Worm (Caenorhabditis elegans): Measurements from ENCODE around the gene glb-13.

The glb-13 gene

DNA sequence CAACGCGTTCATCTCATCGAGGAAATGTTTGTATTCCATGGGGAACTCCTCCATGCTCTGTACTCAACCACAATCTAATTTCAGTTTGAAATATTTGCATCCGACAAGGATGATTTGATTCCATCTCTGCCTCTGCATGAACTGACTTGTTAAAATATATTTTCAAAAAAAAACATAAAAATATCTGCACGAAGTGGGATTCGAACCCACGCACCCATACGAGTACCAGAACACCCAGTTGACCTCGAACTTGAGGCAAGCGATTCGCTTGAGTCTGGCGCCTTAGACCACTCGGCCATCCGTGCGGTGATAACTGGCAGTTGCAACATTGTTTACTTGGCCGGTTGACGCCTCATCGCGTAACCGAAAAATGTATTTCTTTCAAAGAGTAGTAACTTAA is 30.4 kb downstream of the glb-13 start (continued):
- TF ChIP-seq hsf-1 (GFP tag; IDR thresholded peaks at IDR 0.05) = peak; percentile 39; the same call in 1 of the 2 replicates
- no peak for TF ChIP-seq F22D6.2 (tag; optimal IDR thresholded peaks at IDR 0.05)
- peak; percentile 54 for TF ChIP-seq athp-1 (tag; optimal IDR thresholded peaks at IDR 0.05)
- no peak for TF ChIP-seq Y53G8AR.9 (GFP tag; conservative IDR thresholded peaks at IDR 0.05)
- TF ChIP-seq mes-4 (tag; optimal IDR thresholded peaks at IDR 0.05) = no peak
- TF ChIP-seq egrh-3 (GFP tag; IDR thresholded peaks at IDR 0.05) = peak; percentile 48; the same call in 1 of the 2 replicates
- TF ChIP-seq bed-1 (GFP tag; IDR thresholded peaks at IDR 0.05) = no peak
- peak; percentile 18 for TF ChIP-seq B0035.1 (tag; optimal IDR thresholded peaks at IDR 0.05)
- no peak for TF ChIP-seq F33H1.4 (GFP tag; IDR thresholded peaks at IDR 0.05)
- peak; percentile 1 for TF ChIP-seq ceh-27 (GFP tag; optimal IDR thresholded peaks at IDR 0.05)
- no peak for TF ChIP-seq lsl-1 (GFP tag; optimal IDR thresholded peaks at IDR 0.05)
- no peak for TF ChIP-seq tbx-9 (tag; optimal IDR thresholded peaks at IDR 0.05; ENCODE audit: borderline replicate concordance)
- TF ChIP-seq zfh-2 (GFP tag; conservative IDR thresholded peaks at IDR 0.05) = no peak
- TF ChIP-seq hmg-20 (GFP tag; IDR thresholded peaks at IDR 0.05) = no peak
- no peak for TF ChIP-seq ztf-3 (GFP tag; optimal IDR thresholded peaks at IDR 0.05)
- peak; percentile 94 for TF ChIP-seq ztf-25 (GFP tag; IDR thresholded peaks at IDR 0.05)
- TF ChIP-seq dpff-1 (tag; optimal IDR thresholded peaks at IDR 0.05) = no peak
- TF ChIP-seq let-526 (GFP tag; IDR thresholded peaks at IDR 0.05) = peak; percentile 51; the same call in 1 of the 2 replicates
- no peak for TF ChIP-seq lin-54 (GFP tag; optimal IDR thresholded peaks at IDR 0.05)
- peak; percentile 40 for TF ChIP-seq mxl-1 (tag; optimal IDR thresholded peaks at IDR 0.05)
- TF ChIP-seq C17E4.6 (GFP tag; IDR thresholded peaks at IDR 0.05) = no peak
- TF ChIP-seq aptf-3 (GFP tag; IDR thresholded peaks at IDR 0.05) = no peak
- TF ChIP-seq K12H6.12 (tag; optimal IDR thresholded peaks at IDR 0.05) = no peak
- peak; percentile 14 for TF ChIP-seq akir-1 (GFP tag; optimal IDR thresholded peaks at IDR 0.05)
- no peak for TF ChIP-seq hlh-12 (tag; optimal IDR thresholded peaks at IDR 0.05)
- peak; percentile 83 for TF ChIP-seq lin-26 (GFP tag; IDR thresholded peaks at IDR 0.05)
- TF ChIP-seq egl-44 (GFP tag; IDR thresholded peaks at IDR 0.05) = 0 out of 2 replicates have a peak, but pooled peaks have one; percentile 36
- TF ChIP-seq pbrm-1 (GFP tag; IDR thresholded peaks at IDR 0.05) = peak; percentile 88
- no peak for TF ChIP-seq F57C9.4 (tag; optimal IDR thresholded peaks at IDR 0.05)
- TF ChIP-seq gei-17 (GFP tag; optimal IDR thresholded peaks at IDR 0.05) = no peak
- TF ChIP-seq lsy-27 (tag; optimal IDR thresholded peaks at IDR 0.05; ENCODE audit: borderline replicate concordance, insufficient read depth) = no peak
- no peak for TF ChIP-seq aptf-2 (GFP tag; conservative IDR thresholded peaks at IDR 0.05)
- TF ChIP-seq somi-1 (GFP tag; optimal IDR thresholded peaks at IDR 0.05) = no peak
- TF ChIP-seq ztf-28 (GFP tag; IDR thresholded peaks at IDR 0.05) = no peak
- peak; percentile 52 for TF ChIP-seq ztf-26 (tag; optimal IDR thresholded peaks at IDR 0.05)
- peak; percentile 94 for TF ChIP-seq tbp1 (GFP tag; optimal IDR thresholded peaks at IDR 0.05)
- no peak for TF ChIP-seq nhr-120 (GFP tag; IDR thresholded peaks at IDR 0.05)
- no peak for TF ChIP-seq ceh-91 (GFP tag; IDR thresholded peaks at IDR 0.05)
- no peak for TF ChIP-seq F37B4.10 (GFP tag; IDR thresholded peaks at IDR 0.05)
- no peak for TF ChIP-seq ama-1 (optimal IDR thresholded peaks at IDR 0.05)
- TF ChIP-seq ama-1 (GFP tag; optimal IDR thresholded peaks at IDR 0.05) = peak in 1 of 2 experiments; percentile 42
- TF ChIP-seq nfya-1 (tag; optimal IDR thresholded peaks at IDR 0.05; ENCODE audit: borderline replicate concordance, insufficient read depth) = no peak
- TF ChIP-seq ztf-18 (tag; optimal IDR thresholded peaks at IDR 0.05) = peak; percentile 58
